Worm (Caenorhabditis elegans) whole organism, L3 larva: ENCODE results near the gene F22B3.10.

Experiments used
- nhr-11 ChIP-seq: fragments of 150-350 bp; optimal IDR thresholded peaks from 2 replicates; lab custom pipeline; 2014; ENCODE audit warnings: missing biosample characterization, missing genetic modification characterization
- snpc-4 ChIP-seq: fragments of 150-350 bp; optimal IDR thresholded peaks from 2 replicates; lab custom pipeline; 2014; ENCODE audit warnings: missing biosample characterization, missing genetic modification characterization
- tbx-2 ChIP-seq: sonication (generic microtip); optimal IDR thresholded peaks from 2 replicates; lab custom pipeline; 2016; ENCODE audit warnings: mild to moderate bottlenecking, missing genetic modification characterization, missing compliant biosample characterization
- ztf-11 ChIP-seq: fragments of 150-350 bp; optimal IDR thresholded peaks from 2 replicates; lab custom pipeline; 2014; ENCODE audit warnings: missing biosample characterization, missing genetic modification characterization

DNA sequence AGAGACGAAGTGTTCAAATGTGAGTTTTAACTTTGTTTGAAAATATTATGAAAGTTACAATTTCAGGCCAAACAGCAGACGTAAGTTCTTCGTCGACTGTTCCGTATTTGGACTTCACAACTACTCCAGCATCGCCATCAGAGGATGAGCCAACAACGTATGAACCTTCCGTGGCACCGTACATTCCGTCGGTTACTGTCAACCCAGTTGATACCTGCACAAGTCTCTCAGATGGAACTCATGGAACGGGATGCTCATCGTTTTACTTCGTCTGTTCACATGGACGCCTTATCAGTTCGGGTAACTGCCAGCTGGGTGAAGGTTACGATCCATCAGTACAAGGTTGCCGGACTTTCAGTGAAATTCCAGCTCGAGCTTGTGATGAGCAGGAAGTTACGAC lies 39.1 kb downstream of the F22B3.10 start:
- TF ChIP-seq snpc-4 (tag; lab: Kevin White, UChicago) (no peak), tbx-2 (tag; lab: Kevin White, UChicago) (no peak), ztf-11 (tag; lab: Kevin White, UChicago) (no peak), nhr-11 (no peak)
